Worm (Caenorhabditis elegans) whole organism, young adult: ENCODE results near the gene F18E9.1.

Source experiments
- B0035.1 ChIP-seq: sonication (generic microtip); optimal IDR thresholded peaks from 2 replicates; lab custom pipeline; 2016; ENCODE audit warnings: missing genetic modification characterization, mild to moderate bottlenecking, missing compliant biosample characterization, missing genotype, missing genetic modification reagents
- C06A6.2 ChIP-seq: fragments of 200-800 bp; sonication (Bioruptor generic); conservative IDR thresholded peaks from 2 replicates; pipeline ENCODE4 v1.3.6; 2022; ENCODE audit warnings: missing genetic modification characterization, missing compliant biosample characterization
- F22D6.2 ChIP-seq: sonication (generic microtip); optimal IDR thresholded peaks from 2 replicates; lab custom pipeline; 2016; ENCODE audit warnings: mild to moderate bottlenecking, missing genetic modification characterization, missing compliant biosample characterization
- K11D2.4 ChIP-seq: fragments of 200-800 bp; sonication (Bioruptor generic); IDR thresholded peaks from 2 replicates; pipeline ENCODE4 v1.3.6; 2022; ENCODE audit warnings: missing genetic modification reagents, missing genetic modification characterization, missing compliant biosample characterization
- T07F8.4 ChIP-seq: sonication (generic microtip); optimal IDR thresholded peaks from 2 replicates; lab custom pipeline; 2016; ENCODE audit warnings: mild to moderate bottlenecking, missing genetic modification characterization, moderate library complexity, missing compliant biosample characterization
- T26A5.8 ChIP-seq: sonication (generic microtip); optimal IDR thresholded peaks from 2 replicates; lab custom pipeline; 2016; ENCODE audit warnings: missing genetic modification characterization, missing compliant biosample characterization
- ZK185.1 ChIP-seq: sonication (generic microtip); optimal IDR thresholded peaks from 2 replicates; lab custom pipeline; 2016; ENCODE audit warnings: mild to moderate bottlenecking, missing genetic modification characterization, missing compliant biosample characterization; ENCODE audit not compliant: poor library complexity, severe bottlenecking
- akir-1 ChIP-seq: fragments of 200-800 bp; sonication (Bioruptor generic); optimal IDR thresholded peaks from 2 replicates; lab custom pipeline; 2018; ENCODE audit warnings: mild to moderate bottlenecking, missing genetic modification characterization, moderate library complexity, missing compliant biosample characterization
- ama-1 ChIP-seq, 3 experiments: fragments of 150-350 bp in 1 of 3; sonication (generic microtip) in 2 of 3; optimal IDR thresholded peaks; 2 replicates each; lab custom pipeline; 2014 to 2018; ENCODE audit warnings: missing biosample characterization in 2 of 3, missing genetic modification characterization in 2 of 3, missing genetic modification reagents in 2 of 3
- attf-3 ChIP-seq: fragments of 200-800 bp; sonication (Bioruptor generic); conservative IDR thresholded peaks from 2 replicates; pipeline ENCODE4 v1.3.6; 2022; ENCODE audit warnings: missing genetic modification reagents, missing genetic modification characterization, missing compliant biosample characterization
- attf-6 ChIP-seq: fragments of 200-800 bp; sonication (Bioruptor generic); IDR thresholded peaks from 2 replicates; pipeline ENCODE4 v1.3.6; 2022; ENCODE audit warnings: missing genetic modification reagents, missing genetic modification characterization, missing compliant biosample characterization
- ccch-3 ChIP-seq: fragments of 200-800 bp; sonication (Bioruptor generic); optimal IDR thresholded peaks from 2 replicates; lab custom pipeline; 2018; ENCODE audit warnings: mild to moderate bottlenecking, missing genetic modification characterization, missing compliant biosample characterization
- ceh-27 ChIP-seq: fragments of 200-800 bp; sonication (Bioruptor generic); optimal IDR thresholded peaks from 2 replicates; lab custom pipeline; 2018; ENCODE audit warnings: mild to moderate bottlenecking, missing genetic modification characterization, moderate library complexity, missing compliant biosample characterization
- ceh-40 ChIP-seq: fragments of 200-800 bp; sonication (Bioruptor generic); IDR thresholded peaks from 2 replicates; pipeline ENCODE4 v1.3.6; 2022; ENCODE audit warnings: missing genetic modification characterization, missing compliant biosample characterization
- chd-7 ChIP-seq: sonication (generic microtip); optimal IDR thresholded peaks from 2 replicates; lab custom pipeline; 2016; ENCODE audit warnings: mild to moderate bottlenecking, missing genetic modification characterization, moderate library complexity, missing compliant biosample characterization
- dpff-1 ChIP-seq: sonication (generic microtip); optimal IDR thresholded peaks from 2 replicates; lab custom pipeline; 2017; ENCODE audit warnings: mild to moderate bottlenecking, missing genetic modification characterization, missing compliant biosample characterization
- fkh-3 ChIP-seq: sonication (generic microtip); optimal IDR thresholded peaks from 2 replicates; lab custom pipeline; 2016; ENCODE audit warnings: mild to moderate bottlenecking, missing genetic modification characterization, missing compliant biosample characterization
- him-1 ChIP-seq: sonication (generic microtip); optimal IDR thresholded peaks from 2 replicates; lab custom pipeline; 2016; ENCODE audit warnings: missing genotype, missing genetic modification reagents, missing genetic modification characterization, missing compliant biosample characterization
- hrde-1 ChIP-seq: sonication (generic microtip); optimal IDR thresholded peaks from 2 replicates; lab custom pipeline; 2016; ENCODE audit warnings: missing genetic modification characterization, mild to moderate bottlenecking, missing compliant biosample characterization, moderate library complexity, missing genotype, missing genetic modification reagents, borderline replicate concordance
- let-526 ChIP-seq: fragments of 200-800 bp; sonication (Bioruptor generic); IDR thresholded peaks from 2 replicates; pipeline ENCODE4 v1.3.6; 2022; ENCODE audit warnings: missing genetic modification reagents, missing genetic modification characterization, missing compliant biosample characterization
- let-607 ChIP-seq, 2 experiments: fragments of 200-800 bp in 1 of 2; sonication (Bioruptor generic) in 1 of 2; sonication (generic microtip) in 1 of 2; optimal IDR thresholded peaks; 2 replicates each; lab custom pipeline; 2016 to 2018; ENCODE audit warnings: mild to moderate bottlenecking in 2 of 2, missing compliant biosample characterization in 2 of 2, missing genetic modification characterization in 2 of 2, moderate library complexity in 2 of 2, missing genotype in 1 of 2
- lin-26 ChIP-seq: fragments of 200-800 bp; sonication (Bioruptor generic); IDR thresholded peaks from 2 replicates; pipeline ENCODE4 v1.3.6; 2022; ENCODE audit warnings: missing genetic modification reagents, missing genetic modification characterization, missing compliant biosample characterization
- lin-54 ChIP-seq: fragments of 200-800 bp; sonication (Bioruptor generic); optimal IDR thresholded peaks from 2 replicates; lab custom pipeline; 2018; ENCODE audit warnings: mild to moderate bottlenecking, missing genetic modification characterization, missing compliant biosample characterization
- lsy-27 ChIP-seq: sonication (generic microtip); optimal IDR thresholded peaks from 2 replicates; lab custom pipeline; 2017; ENCODE audit warnings: missing genetic modification characterization, mild to moderate bottlenecking, missing compliant biosample characterization, antibody characterized with exemption, missing genotype, borderline replicate concordance; ENCODE audit not compliant: insufficient read depth
- madf-3 ChIP-seq: fragments of 200-800 bp; sonication (Bioruptor generic); IDR thresholded peaks from 2 replicates; pipeline ENCODE4 v1.3.6; 2022; ENCODE audit warnings: missing genetic modification reagents, missing genetic modification characterization, missing compliant biosample characterization
- madf-8 ChIP-seq: fragments of 200-800 bp; sonication (Bioruptor generic); conservative IDR thresholded peaks from 2 replicates; pipeline ENCODE4 v1.3.6; 2022; ENCODE audit warnings: missing genetic modification reagents, missing genetic modification characterization, missing compliant biosample characterization
- mel-28 ChIP-seq: sonication (generic microtip); optimal IDR thresholded peaks from 2 replicates; lab custom pipeline; 2016; ENCODE audit warnings: borderline replicate concordance, mild to moderate bottlenecking, missing genetic modification characterization, missing compliant biosample characterization
- nfyb-1 ChIP-seq: fragments of 200-800 bp; sonication (Bioruptor generic); IDR thresholded peaks from 2 replicates; pipeline ENCODE4 v1.3.6; 2022; ENCODE audit warnings: missing genetic modification reagents, missing genetic modification characterization, missing compliant biosample characterization
- nhr-179 ChIP-seq: sonication (generic microtip); optimal IDR thresholded peaks from 2 replicates; lab custom pipeline; 2016; ENCODE audit warnings: mild to moderate bottlenecking, missing genetic modification characterization, missing compliant biosample characterization
- nhr-27 ChIP-seq: fragments of 200-800 bp; sonication (Bioruptor generic); optimal IDR thresholded peaks from 2 replicates; lab custom pipeline; 2018; ENCODE audit warnings: mild to moderate bottlenecking, missing genetic modification characterization, moderate library complexity, missing compliant biosample characterization
- nhr-90 ChIP-seq: sonication (generic microtip); optimal IDR thresholded peaks from 2 replicates; lab custom pipeline; 2016; ENCODE audit warnings: missing genotype, mild to moderate bottlenecking, missing genetic modification characterization, missing compliant biosample characterization
- pbrm-1 ChIP-seq: fragments of 200-800 bp; sonication (Bioruptor generic); IDR thresholded peaks from 2 replicates; pipeline ENCODE4 v1.3.6; 2022; ENCODE audit warnings: missing genetic modification reagents, missing genetic modification characterization, missing compliant biosample characterization
- rec-8 ChIP-seq, 2 experiments: sonication (generic microtip); optimal IDR thresholded peaks; 2 replicates each; lab custom pipeline; 2016; ENCODE audit warnings: mild to moderate bottlenecking in 2 of 2, missing genetic modification characterization in 2 of 2, missing genetic modification reagents in 2 of 2, missing genotype in 2 of 2, missing biosample characterization in 1 of 2, missing compliant biosample characterization in 1 of 2, moderate library complexity in 1 of 2
- repo-1 ChIP-seq: sonication (generic microtip); optimal IDR thresholded peaks from 2 replicates; lab custom pipeline; 2017; ENCODE audit warnings: mild to moderate bottlenecking, missing genetic modification characterization, missing compliant biosample characterization
- snpc-1.1 ChIP-seq: sonication (generic microtip); optimal IDR thresholded peaks from 2 replicates; lab custom pipeline; 2017; ENCODE audit warnings: missing genetic modification characterization, mild to moderate bottlenecking, missing compliant biosample characterization, antibody characterized with exemption, moderate library complexity, missing genotype, missing genetic modification reagents; ENCODE audit not compliant: insufficient read depth
- snpc-1.3 ChIP-seq: sonication (generic microtip); optimal IDR thresholded peaks from 2 replicates; lab custom pipeline; 2017; ENCODE audit warnings: missing genetic modification characterization, mild to moderate bottlenecking, missing compliant biosample characterization, antibody characterized with exemption, moderate library complexity, missing genotype, missing genetic modification reagents; ENCODE audit not compliant: insufficient read depth
- snpc-3.4 ChIP-seq: sonication (generic microtip); optimal IDR thresholded peaks from 2 replicates; lab custom pipeline; 2017; ENCODE audit warnings: missing genetic modification characterization, mild to moderate bottlenecking, missing compliant biosample characterization, antibody characterized with exemption, moderate library complexity, missing genotype, missing genetic modification reagents
- snpc-4 ChIP-seq, 5 experiments: fragments of 150-350 bp in 1 of 5; sonication (generic microtip) in 4 of 5; optimal IDR thresholded peaks; 2 replicates each; lab custom pipeline; 2014 to 2018; ENCODE audit warnings: missing genetic modification characterization in 5 of 5, missing biosample characterization in 3 of 5, antibody characterized with exemption in 2 of 5, mild to moderate bottlenecking in 2 of 5, missing compliant biosample characterization in 2 of 5, missing genotype in 2 of 5, moderate library complexity in 2 of 5, missing genetic modification reagents in 1 of 5
- tbx-9 ChIP-seq: sonication (generic microtip); optimal IDR thresholded peaks from 2 replicates; lab custom pipeline; 2016; ENCODE audit warnings: borderline replicate concordance, missing genetic modification characterization, inconsistent platforms, missing compliant biosample characterization
- unc-130 ChIP-seq: sonication (generic microtip); optimal IDR thresholded peaks from 2 replicates; lab custom pipeline; 2016; ENCODE audit warnings: missing genetic modification reagents, missing genetic modification characterization, missing compliant biosample characterization
- xnd-1 ChIP-seq: sonication (generic microtip); optimal IDR thresholded peaks from 2 replicates; lab custom pipeline; 2016; ENCODE audit warnings: missing genotype, missing genetic modification reagents, missing genetic modification characterization, missing compliant biosample characterization
- zim-3 ChIP-seq: sonication (generic microtip); optimal IDR thresholded peaks from 2 replicates; lab custom pipeline; 2017; ENCODE audit warnings: mild to moderate bottlenecking, missing genetic modification characterization, moderate library complexity, missing compliant biosample characterization
- ztf-25 ChIP-seq: fragments of 200-800 bp; sonication (Bioruptor generic); IDR thresholded peaks from 2 replicates; pipeline ENCODE4 v1.3.6; 2022; ENCODE audit warnings: missing genetic modification reagents, missing genetic modification characterization, missing compliant biosample characterization

F18E9.1 gene

ce11 chrX:8638679-8639184 is 37.4 kb downstream of the F18E9.1 start (continued):
- TF ChIP-seq T07F8.4 (tag; lab: Kevin White, UChicago) (peak; percentile 62), chd-7 (tag; lab: Kevin White, UChicago) (peak; percentile 36), C06A6.2 (no peak), lsy-27 (no peak), akir-1 (GFP tag; lab: Kevin White, UChicago) (peak; percentile 23), F22D6.2 (tag; lab: Kevin White, UChicago) (no peak), madf-8 (GFP tag; lab: Robert Waterston, UW) (no peak), ZK185.1 (tag; lab: Kevin White, UChicago) (peak; percentile 64), xnd-1 (no peak), T26A5.8 (tag; lab: Kevin White, UChicago) (peak; percentile 47), rec-8 (tag; optimal IDR thresholded peaks at IDR 0.05; lab: Kevin White, UChicago) (peak; percentile 54 to 61), ztf-25 (GFP tag; lab: Robert Waterston, UW) (peak; percentile 69; the same call in 1 of the 2 replicates), nhr-27 (tag; lab: Kevin White, UChicago) (peak; percentile 1), attf-6 (GFP tag; lab: Robert Waterston, UW) (no peak), madf-3 (GFP tag; lab: Robert Waterston, UW) (no peak), fkh-3 (tag; lab: Kevin White, UChicago) (no peak), repo-1 (tag; lab: Kevin White, UChicago) (peak; percentile 55), nhr-90 (tag; lab: Kevin White, UChicago) (peak; percentile 70), let-526 (GFP tag; lab: Robert Waterston, UW) (no peak), nhr-179 (tag; lab: Kevin White, UChicago) (peak; percentile 52), ama-1 (optimal IDR thresholded peaks at IDR 0.05; lab: Kevin White, UChicago) (no peak), ama-1 (GFP tag; optimal IDR thresholded peaks at IDR 0.05; lab: Kevin White, UChicago) (peak in 1 of 2 experiments; percentile 64), tbx-9 (no peak), mel-28 (tag; lab: Kevin White, UChicago) (no peak), let-607 (tag; optimal IDR thresholded peaks at IDR 0.05; lab: Kevin White, UChicago) (peak in 1 of 2 experiments; percentile 42), ceh-27 (no peak), him-1 (tag; lab: Kevin White, UChicago) (peak; percentile 35), dpff-1 (tag; lab: Kevin White, UChicago) (no peak), B0035.1 (tag; lab: Kevin White, UChicago) (no peak), K11D2.4 (GFP tag; lab: Robert Waterston, UW) (no peak), pbrm-1 (GFP tag; lab: Robert Waterston, UW) (peak; percentile 76)

- TF ChIP-seq hrde-1 (tag; lab: Kevin White, UChicago) = peak; percentile 43
- TF ChIP-seq ceh-40 (GFP tag; lab: Robert Waterston, UW) = 0 out of 2 replicates have a peak, but pooled peaks have one; percentile 54
- no peak for TF ChIP-seq F22D6.2 (tag; lab: Kevin White, UChicago)
- peak; percentile 54 for TF ChIP-seq snpc-3.4 (tag; lab: Kevin White, UChicago)
- TF ChIP-seq lin-26 = peak; percentile 88
- TF ChIP-seq ccch-3 (GFP tag; lab: Kevin White, UChicago) = no peak
- TF ChIP-seq nfyb-1 (GFP tag; lab: Robert Waterston, UW) = 0 out of 2 replicates have a peak, but pooled peaks have one; percentile 34
- TF ChIP-seq B0035.1 (tag; lab: Kevin White, UChicago) = peak; percentile 65
- peak; percentile 68 for TF ChIP-seq snpc-1.1 (tag; lab: Kevin White, UChicago)
- TF ChIP-seq pbrm-1 (GFP tag; lab: Robert Waterston, UW) = peak; percentile 82
- peak; percentile 27 for TF ChIP-seq unc-130
- peak; percentile 60 for TF ChIP-seq him-1 (tag; lab: Kevin White, UChicago)
- no peak for TF ChIP-seq attf-3 (GFP tag; lab: Robert Waterston, UW)
- peak; percentile 64 for TF ChIP-seq snpc-4 (GFP tag; optimal IDR thresholded peaks at IDR 0.05; lab: Kevin White, UChicago)
- TF ChIP-seq snpc-4 (tag; optimal IDR thresholded peaks at IDR 0.05; lab: Kevin White, UChicago) = peak in 3 of 4 experiments; percentile 34 to 68 (median 36)
- TF ChIP-seq zim-3 (tag; lab: Kevin White, UChicago) = no peak
- TF ChIP-seq snpc-1.3 (tag; lab: Kevin White, UChicago) = peak; percentile 75
- no peak for TF ChIP-seq let-526 (GFP tag; lab: Robert Waterston, UW)
- TF ChIP-seq ama-1 (optimal IDR thresholded peaks at IDR 0.05; lab: Kevin White, UChicago) = no peak
- peak; percentile 6 to 65 for TF ChIP-seq ama-1 (GFP tag; optimal IDR thresholded peaks at IDR 0.05; lab: Kevin White, UChicago)
- peak; percentile 40 for TF ChIP-seq lin-54 (GFP tag; lab: Kevin White, UChicago)
These were observed 39.3 kb downstream of the F18E9.1 start for ce11 chrX:8640654-8641053.
